Worm (Caenorhabditis elegans) whole organism, late embryonic: ENCODE data around the gene F40A3.2.

Experiments used
- C08G9.2 ChIP-seq: sonication (generic microtip); optimal IDR thresholded peaks from 2 replicates; lab custom pipeline; 2016; ENCODE audit warnings: mild to moderate bottlenecking, missing genetic modification characterization, moderate library complexity, missing compliant biosample characterization
- ceh-48 ChIP-seq: sonication (generic microtip); optimal IDR thresholded peaks from 2 replicates; lab custom pipeline; 2016; ENCODE audit warnings: missing genetic modification characterization, inconsistent platforms, missing compliant biosample characterization
- dve-1 ChIP-seq: sonication (generic microtip); optimal IDR thresholded peaks from 2 replicates; lab custom pipeline; 2017; ENCODE audit warnings: antibody characterized with exemption, mild to moderate bottlenecking, missing genetic modification characterization, missing compliant biosample characterization
- fkh-10 ChIP-seq: fragments of 150-350 bp; optimal IDR thresholded peaks from 2 replicates; lab custom pipeline; 2014; ENCODE audit warnings: missing biosample characterization, missing genetic modification reagents, missing genetic modification characterization
- mec-3 ChIP-seq: sonication (generic microtip); optimal IDR thresholded peaks from 2 replicates; lab custom pipeline; 2016; ENCODE audit warnings: borderline replicate concordance, missing genetic modification characterization, missing compliant biosample characterization
- pros-1 ChIP-seq: fragments of 150-350 bp; optimal IDR thresholded peaks from 2 replicates; lab custom pipeline; 2014; ENCODE audit warnings: missing biosample characterization, missing genetic modification reagents, missing genetic modification characterization
- rnt-1 ChIP-seq: sonication (generic microtip); optimal IDR thresholded peaks from 2 replicates; lab custom pipeline; 2016; ENCODE audit warnings: missing genetic modification characterization, missing compliant biosample characterization
- unc-55 ChIP-seq: sonication (generic microtip); optimal IDR thresholded peaks from 2 replicates; lab custom pipeline; 2017; ENCODE audit warnings: missing biosample characterization, missing genetic modification reagents, missing genetic modification characterization

ce11 chrV:7901222-7901621 lies 22.5 kb downstream of the F40A3.2 start:
- no peak for TF ChIP-seq rnt-1 (tag; lab: Kevin White, UChicago)
- no peak for TF ChIP-seq mec-3 (tag; lab: Kevin White, UChicago)
- no peak for TF ChIP-seq C08G9.2 (tag; lab: Kevin White, UChicago)
- TF ChIP-seq ceh-48 (tag; lab: Kevin White, UChicago): no peak
- TF ChIP-seq pros-1 (tag; lab: Kevin White, UChicago): no peak
- no peak for TF ChIP-seq unc-55
- TF ChIP-seq fkh-10: no peak
- TF ChIP-seq dve-1 (tag; lab: Kevin White, UChicago): no peak
